Worm (Caenorhabditis elegans): ENCODE data around the gene atgp-2.
A peak's percentile ranks its signal among the peaks of the same experiment; 100 is the strongest.

Gene atgp-2

ce11 chrII:14616402-14616801, 27.5 kb downstream of the atgp-2 start:
- no peak for TF ChIP-seq snu-23 (GFP tag; optimal IDR thresholded peaks at IDR 0.05)
- TF ChIP-seq nhr-85 (tag) = peak; percentile 52
- no peak for TF ChIP-seq fos-1 (tag; optimal IDR thresholded peaks at IDR 0.05)
- TF ChIP-seq unc-86 (tag; optimal IDR thresholded peaks at IDR 0.05) = no peak
- TF ChIP-seq ceh-90 (tag; optimal IDR thresholded peaks at IDR 0.05) = no peak
- TF ChIP-seq ces-1 (GFP tag; optimal IDR thresholded peaks at IDR 0.05) = no peak
- peak in 4 of 6 experiments; percentile 79 to 83 (median 82) for TF ChIP-seq elt-3 (tag; optimal IDR thresholded peaks at IDR 0.05)
- TF ChIP-seq nhr-71 (tag; optimal IDR thresholded peaks at IDR 0.05) = no peak
- TF ChIP-seq blmp-1 (tag; optimal IDR thresholded peaks at IDR 0.05) = peak; percentile 89
- TF ChIP-seq pqm-1 (tag; optimal IDR thresholded peaks at IDR 0.05) = no peak

- TF ChIP-seq aha-1 (tag; optimal IDR thresholded peaks at IDR 0.05) = no peak
- no peak for TF ChIP-seq dsc-1 (tag; optimal IDR thresholded peaks at IDR 0.05)
- TF ChIP-seq pax-3 (tag; optimal IDR thresholded peaks at IDR 0.05) = no peak
- TF ChIP-seq ceh-82 (tag; optimal IDR thresholded peaks at IDR 0.05) = no peak
- no peak for TF ChIP-seq hlh-4 (tag; optimal IDR thresholded peaks at IDR 0.05)
- no peak for TF ChIP-seq efl-3 (GFP tag; optimal IDR thresholded peaks at IDR 0.05)
- no peak for TF ChIP-seq sptf-1 (tag; optimal IDR thresholded peaks at IDR 0.05)
- no peak for TF ChIP-seq hpl-2 (GFP tag; optimal IDR thresholded peaks at IDR 0.05)
- TF ChIP-seq ets-5 (GFP tag; IDR thresholded peaks at IDR 0.05) = no peak
- no peak for TF ChIP-seq skn-1 (tag; optimal IDR thresholded peaks at IDR 0.05)
- no peak for TF ChIP-seq zip-4 (GFP tag; optimal IDR thresholded peaks at IDR 0.05)
- no peak for TF ChIP-seq nhr-237 (tag; optimal IDR thresholded peaks at IDR 0.05)
Observed at ce11 chrII:14615735-14616134, 28.1 kb downstream of the atgp-2 start, which contains the start of gene mltn-9. TSS of gene mltn-9 (plus strand) at chrII:14616035.

ce11 chrII:14611307-14611706, 32.6 kb downstream of the atgp-2 start:
- TF ChIP-seq alr-1 (tag; optimal IDR thresholded peaks at IDR 0.05; ENCODE audit: borderline replicate concordance) (no peak), ama-1 (optimal IDR thresholded peaks at IDR 0.05) (no peak), blmp-1 (tag; optimal IDR thresholded peaks at IDR 0.05) (peak; percentile 7), nhr-237 (tag; optimal IDR thresholded peaks at IDR 0.05) (no peak), elt-2 (tag; optimal IDR thresholded peaks at IDR 0.05) (no peak), lin-35 (GFP tag; optimal IDR thresholded peaks at IDR 0.05) (no peak)

ce11 chrII:14610492-14611142, 33.3 kb downstream of the atgp-2 start:
- TF ChIP-seq tbx-2 (tag; optimal IDR thresholded peaks at IDR 0.05) (no peak), lin-13 (GFP tag; optimal IDR thresholded peaks at IDR 0.05) (no peak), hpl-2 (GFP tag; optimal IDR thresholded peaks at IDR 0.05) (no peak), unc-62 (GFP tag; optimal IDR thresholded peaks at IDR 0.05) (no peak), hlh-4 (tag; optimal IDR thresholded peaks at IDR 0.05) (no peak), fkh-8 (tag; optimal IDR thresholded peaks at IDR 0.05) (no peak), blmp-1 (tag; optimal IDR thresholded peaks at IDR 0.05) (peak; percentile 42), ama-1 (optimal IDR thresholded peaks at IDR 0.05) (peak; percentile 20), efl-1 (optimal IDR thresholded peaks at IDR 0.05) (no peak), efl-1 (GFP tag; optimal IDR thresholded peaks at IDR 0.05 in 1 of 2) (peak in 1 of 2 experiments; percentile 50), egl-13 (tag; optimal IDR thresholded peaks at IDR 0.05) (no peak), fos-1 (tag; optimal IDR thresholded peaks at IDR 0.05) (no peak), nhr-20 (tag; optimal IDR thresholded peaks at IDR 0.05) (no peak), nhr-90 (tag; optimal IDR thresholded peaks at IDR 0.05; ENCODE audit: poor library complexity) (no peak), dpl-1 (GFP tag; optimal IDR thresholded peaks at IDR 0.05) (no peak), C04F5.9 (tag; optimal IDR thresholded peaks at IDR 0.05) (no peak), swsn-7 (tag; optimal IDR thresholded peaks at IDR 0.05) (no peak), lin-39 (tag; optimal IDR thresholded peaks at IDR 0.05) (peak; percentile 16), nhr-12 (tag; optimal IDR thresholded peaks at IDR 0.05) (no peak), dsc-1 (tag; optimal IDR thresholded peaks at IDR 0.05) (no peak), jun-1 (tag; optimal IDR thresholded peaks at IDR 0.05) (no peak), ets-5 (GFP tag; IDR thresholded peaks at IDR 0.05) (no peak), nhr-19 (GFP tag; conservative IDR thresholded peaks at IDR 0.05) (no peak), nhr-85 (tag) (no peak), hlh-17 (GFP tag; optimal IDR thresholded peaks at IDR 0.05; ENCODE audit: borderline replicate concordance) (no peak), nhr-11 (tag; optimal IDR thresholded peaks at IDR 0.05) (no peak), lin-14 (GFP tag; optimal IDR thresholded peaks at IDR 0.05) (no peak), pax-3 (tag; optimal IDR thresholded peaks at IDR 0.05) (no peak), nhr-77 (tag; optimal IDR thresholded peaks at IDR 0.05) (no peak), lin-35 (GFP tag; optimal IDR thresholded peaks at IDR 0.05) (no peak), unc-86 (tag; optimal IDR thresholded peaks at IDR 0.05) (no peak)
